Worm (Caenorhabditis elegans): ENCODE measurements around the gene spr-1.

spr-1 gene

ce11 chrV:8090595-8090994 lies 38.6 kb downstream of the spr-1 start, which contains the start of gene str-130:
Gene str-130 (minus strand): TSS chrV:8090695.
- TF ChIP-seq unc-86 (tag; optimal IDR thresholded peaks at IDR 0.05) (no peak), ztf-4 (tag; optimal IDR thresholded peaks at IDR 0.05) (no peak), ztf-11 (tag; optimal IDR thresholded peaks at IDR 0.05) (no peak), C16A3.4 (tag; optimal IDR thresholded peaks at IDR 0.05) (no peak)

- TF ChIP-seq sup-37 (GFP tag; optimal IDR thresholded peaks at IDR 0.05): no peak
- TF ChIP-seq egl-13 (tag; optimal IDR thresholded peaks at IDR 0.05): no peak
- no peak for TF ChIP-seq fos-1 (tag; optimal IDR thresholded peaks at IDR 0.05)
- TF ChIP-seq nhr-47 (tag; optimal IDR thresholded peaks at IDR 0.05): no peak
- no peak for TF ChIP-seq rnt-1 (tag; optimal IDR thresholded peaks at IDR 0.05)
- no peak for TF ChIP-seq nhr-19 (GFP tag; conservative IDR thresholded peaks at IDR 0.05)
- no peak for TF ChIP-seq C16A3.4 (tag; optimal IDR thresholded peaks at IDR 0.05)
- TF ChIP-seq fkh-10 (GFP tag; optimal IDR thresholded peaks at IDR 0.05): no peak
- no peak for TF ChIP-seq sptf-1 (tag; optimal IDR thresholded peaks at IDR 0.05)
- TF ChIP-seq efl-1 (optimal IDR thresholded peaks at IDR 0.05): no peak
- TF ChIP-seq efl-1 (GFP tag; optimal IDR thresholded peaks at IDR 0.05 in 1 of 2): no peak
- TF ChIP-seq hlh-17 (GFP tag; optimal IDR thresholded peaks at IDR 0.05; ENCODE audit: borderline replicate concordance): no peak
- TF ChIP-seq nhr-90 (tag; optimal IDR thresholded peaks at IDR 0.05; ENCODE audit: poor library complexity): no peak
- TF ChIP-seq unc-86 (tag; optimal IDR thresholded peaks at IDR 0.05): no peak
- TF ChIP-seq efl-3 (GFP tag; optimal IDR thresholded peaks at IDR 0.05): no peak
- TF ChIP-seq C04F5.9 (tag; optimal IDR thresholded peaks at IDR 0.05): no peak
- TF ChIP-seq pqm-1 (tag; optimal IDR thresholded peaks at IDR 0.05): no peak
- no peak for TF ChIP-seq ceh-63 (GFP tag; optimal IDR thresholded peaks at IDR 0.05)
- no peak for TF ChIP-seq ama-1 (optimal IDR thresholded peaks at IDR 0.05)
- TF ChIP-seq lin-13 (GFP tag; optimal IDR thresholded peaks at IDR 0.05): no peak
These were observed 44.0 kb downstream of the spr-1 start, which contains the start of gene C09H5.7 for ce11 chrV:8085141-8085540. Gene C09H5.7 (minus strand): TSS chrV:8085241.

- no peak for TF ChIP-seq skn-1 (tag; optimal IDR thresholded peaks at IDR 0.05)
- no peak for TF ChIP-seq tlp-1 (tag; optimal IDR thresholded peaks at IDR 0.05)
- no peak for TF ChIP-seq tbx-2 (tag; optimal IDR thresholded peaks at IDR 0.05)
- no peak for TF ChIP-seq unc-86 (tag; optimal IDR thresholded peaks at IDR 0.05)
- TF ChIP-seq mab-9 (GFP tag; IDR thresholded peaks at IDR 0.05): no peak
- no peak for TF ChIP-seq fkh-4 (tag; optimal IDR thresholded peaks at IDR 0.05; ENCODE audit: borderline replicate concordance)
- no peak for TF ChIP-seq mdl-1 (tag; optimal IDR thresholded peaks at IDR 0.05)
- no peak for TF ChIP-seq aha-1 (tag; optimal IDR thresholded peaks at IDR 0.05)
These were observed 47.6 kb downstream of the spr-1 start, which contains the start of gene str-131 for ce11 chrV:8081579-8081978. Gene str-131 (minus strand): TSS chrV:8081679.

- TF ChIP-seq elt-3 (tag; optimal IDR thresholded peaks at IDR 0.05): peak in 5 of 6 experiments; percentile 8 to 54 (median 38)
- TF ChIP-seq blmp-1 (tag; optimal IDR thresholded peaks at IDR 0.05): peak; percentile 27
- no peak for TF ChIP-seq egl-13 (tag; optimal IDR thresholded peaks at IDR 0.05)
- TF ChIP-seq rnt-1 (tag; optimal IDR thresholded peaks at IDR 0.05): no peak
- peak; percentile 29 for TF ChIP-seq nhr-90 (tag; optimal IDR thresholded peaks at IDR 0.05; ENCODE audit: poor library complexity)
- TF ChIP-seq nhr-20 (tag; optimal IDR thresholded peaks at IDR 0.05): peak; percentile 65
- peak; percentile 25 for TF ChIP-seq nhr-19 (GFP tag; conservative IDR thresholded peaks at IDR 0.05)
- TF ChIP-seq nhr-85 (tag): peak; percentile 86
- TF ChIP-seq nhr-71 (tag; optimal IDR thresholded peaks at IDR 0.05): peak; percentile 56
These were observed 49.3 kb downstream of the spr-1 start for ce11 chrV:8079813-8080212.

Measured in whole organism, L1 larva.